Worm (Caenorhabditis elegans) whole organism, L4/young adult: ENCODE data around the gene M01E10.3.

Experiments
- W03F9.2 ChIP-seq: fragments of 150-350 bp; optimal IDR thresholded peaks from 2 replicates; lab custom pipeline; 2014; ENCODE audit warnings: missing biosample characterization, missing genetic modification characterization
- dao-5 ChIP-seq: sonication (generic microtip); optimal IDR thresholded peaks from 2 replicates; lab custom pipeline; 2016; ENCODE audit warnings: missing genotype, missing genetic modification characterization, moderate library complexity, missing compliant biosample characterization
- him-1 ChIP-seq: sonication (generic microtip); optimal IDR thresholded peaks from 2 replicates; lab custom pipeline; 2016; ENCODE audit warnings: missing genotype, missing genetic modification reagents, missing genetic modification characterization, missing compliant biosample characterization

Gene M01E10.3

ce11 chrIII:2013156-2013854 is 40.7 kb downstream of the M01E10.3 start:
- no peak for TF ChIP-seq him-1 (tag; lab: Kevin White, UChicago)
- no peak for TF ChIP-seq W03F9.2 (tag; lab: Kevin White, UChicago)
- no peak for TF ChIP-seq dao-5 (tag; lab: Kevin White, UChicago)

- TF ChIP-seq him-1 (tag; lab: Kevin White, UChicago) (no peak), dao-5 (tag; lab: Kevin White, UChicago) (no peak), W03F9.2 (tag; lab: Kevin White, UChicago) (no peak)
Measured at ce11 chrIII:2012561-2012960, 41.4 kb downstream of the M01E10.3 start.

ce11 chrIII:2008894-2009293 is 45.1 kb downstream of the M01E10.3 start:
- TF ChIP-seq dao-5 (tag; lab: Kevin White, UChicago) (no peak), W03F9.2 (tag; lab: Kevin White, UChicago) (no peak), him-1 (tag; lab: Kevin White, UChicago) (no peak)

- no peak for TF ChIP-seq dao-5 (tag; lab: Kevin White, UChicago)
- no peak for TF ChIP-seq W03F9.2 (tag; lab: Kevin White, UChicago)
- no peak for TF ChIP-seq him-1 (tag; lab: Kevin White, UChicago)
Measured at ce11 chrIII:2008334-2008733, 45.6 kb downstream of the M01E10.3 start.

- TF ChIP-seq dao-5 (tag; lab: Kevin White, UChicago) (no peak), him-1 (tag; lab: Kevin White, UChicago) (no peak), W03F9.2 (tag; lab: Kevin White, UChicago) (no peak)
Measured at ce11 chrIII:2006937-2007336, 47.0 kb downstream of the M01E10.3 start.

ce11 chrIII:2005729-2006128 is 48.3 kb downstream of the M01E10.3 start, which contains the start of gene Y39A3B.1:
Gene Y39A3B.1 (plus strand): TSS chrIII:2006029.
- TF ChIP-seq W03F9.2 (tag; lab: Kevin White, UChicago) (no peak), him-1 (tag; lab: Kevin White, UChicago) (no peak), dao-5 (tag; lab: Kevin White, UChicago) (no peak)
